Worm (Caenorhabditis elegans): ENCODE measurements around the gene snpc-1.1.

Gene snpc-1.1

ce11 chrII:7765456-7765855 lies 15.6 kb downstream of the snpc-1.1 start, which contains the start of gene srh-39:
Gene srh-39, minus strand, starts transcription at chrII:7765556.
- TF ChIP-seq fkh-6 (tag; optimal IDR thresholded peaks at IDR 0.05) (no peak), hlh-15 (tag; optimal IDR thresholded peaks at IDR 0.05) (no peak), pax-1 (tag; optimal IDR thresholded peaks at IDR 0.05) (no peak), Y22D7AL.16 (tag; optimal IDR thresholded peaks at IDR 0.05) (no peak), unc-3 (GFP tag; conservative IDR thresholded peaks at IDR 0.05) (no peak), unc-3 (tag; optimal IDR thresholded peaks at IDR 0.05) (no peak), fax-1 (tag; optimal IDR thresholded peaks at IDR 0.05) (no peak), hlh-13 (GFP tag; optimal IDR thresholded peaks at IDR 0.05) (no peak), npax-4 (tag; optimal IDR thresholded peaks at IDR 0.05) (no peak), T23F11.4 (GFP tag; optimal IDR thresholded peaks at IDR 0.05) (no peak), ref-2 (tag; optimal IDR thresholded peaks at IDR 0.05) (no peak), ceh-18 (tag; optimal IDR thresholded peaks at IDR 0.05) (no peak), gmeb-2 (tag; optimal IDR thresholded peaks at IDR 0.05) (no peak), K02D7.2 (tag; optimal IDR thresholded peaks at IDR 0.05) (no peak), hlh-30 (tag; optimal IDR thresholded peaks at IDR 0.05; ENCODE audit: insufficient read depth) (no peak), ceh-19 (GFP tag; optimal IDR thresholded peaks at IDR 0.05) (no peak), dmd-4 (tag; optimal IDR thresholded peaks at IDR 0.05; ENCODE audit: borderline replicate concordance) (no peak), elt-2 (tag; optimal IDR thresholded peaks at IDR 0.05) (no peak)

ce11 chrII:7763569-7763968 lies 17.5 kb downstream of the snpc-1.1 start, which contains the start of gene B0228.9:
Gene B0228.9, minus strand, starts transcription at chrII:7763669.
- TF ChIP-seq lim-6 (tag; optimal IDR thresholded peaks at IDR 0.05) (no peak), pat-9 (tag; optimal IDR thresholded peaks at IDR 0.05) (no peak), nhr-232 (tag; optimal IDR thresholded peaks at IDR 0.05) (no peak), pha-2 (tag; optimal IDR thresholded peaks at IDR 0.05) (no peak), nfya-1 (tag; optimal IDR thresholded peaks at IDR 0.05) (no peak)

- TF ChIP-seq nfya-1 (tag; optimal IDR thresholded peaks at IDR 0.05) = no peak
- TF ChIP-seq ceh-6 (GFP tag; optimal IDR thresholded peaks at IDR 0.05) = no peak
- TF ChIP-seq unc-55 (GFP tag; optimal IDR thresholded peaks at IDR 0.05) = no peak
- no peak for TF ChIP-seq pax-1 (tag; optimal IDR thresholded peaks at IDR 0.05)
Observed at ce11 chrII:7761440-7761839, 19.7 kb downstream of the snpc-1.1 start, which contains the start of gene B0228.8. Gene B0228.8, minus strand, starts transcription at chrII:7761540.

- TF ChIP-seq hlh-30 (tag; optimal IDR thresholded peaks at IDR 0.05; ENCODE audit: insufficient read depth) = no peak
- no peak for TF ChIP-seq ceh-34 (tag; optimal IDR thresholded peaks at IDR 0.05)
- TF ChIP-seq elt-2 (tag; optimal IDR thresholded peaks at IDR 0.05) = peak; percentile 48
Observed at ce11 chrII:7758397-7759135, 22.5 kb downstream of the snpc-1.1 start, which contains the start of gene B0228.7. Gene B0228.7, minus strand, starts transcription at chrII:7759023.

- peak; percentile 22 for TF ChIP-seq C38D4.7 (GFP tag; optimal IDR thresholded peaks at IDR 0.05)
- no peak for TF ChIP-seq madf-2 (tag; optimal IDR thresholded peaks at IDR 0.05)
- peak; percentile 46 for TF ChIP-seq dve-1 (tag; optimal IDR thresholded peaks at IDR 0.05)
- peak; percentile 8 for TF ChIP-seq ref-2 (tag; optimal IDR thresholded peaks at IDR 0.05)
- no peak for TF ChIP-seq mec-3 (tag; optimal IDR thresholded peaks at IDR 0.05; ENCODE audit: borderline replicate concordance)
- TF ChIP-seq elt-2 (tag; optimal IDR thresholded peaks at IDR 0.05) = peak; percentile 53
- TF ChIP-seq nfya-1 (tag; optimal IDR thresholded peaks at IDR 0.05) = peak; percentile 17
- TF ChIP-seq che-1 (tag; optimal IDR thresholded peaks at IDR 0.05) = peak; percentile 45
- TF ChIP-seq dmd-4 (tag; optimal IDR thresholded peaks at IDR 0.05; ENCODE audit: borderline replicate concordance) = no peak
- peak; percentile 2 for TF ChIP-seq ceh-6 (GFP tag; optimal IDR thresholded peaks at IDR 0.05)
Observed at ce11 chrII:7756810-7757209, 24.3 kb downstream of the snpc-1.1 start.

All from whole organism, late embryonic.